Fruit fly (Drosophila melanogaster) whole organism, embryonic: ENCODE data around the gene Pk34A.
A peak's percentile ranks its signal among the peaks of the same experiment; 100 is the strongest.

Experiments
- Aef1 ChIP-seq: fragments of 200-800 bp; sonication (Bioruptor generic); IDR thresholded peaks from 3 replicates; pipeline ENCODE4 v1.3.6; 2022; ENCODE audit warnings: missing biosample characterization, missing genetic modification characterization
- CG10147 ChIP-seq: fragments of 200-800 bp; sonication (Bioruptor generic); optimal IDR thresholded peaks from 2 replicates; lab custom pipeline; 2019; ENCODE audit warnings: missing biosample characterization, mild to moderate bottlenecking, missing genetic modification characterization, moderate library complexity
- CG11504 ChIP-seq: fragments of 200-800 bp; sonication (Bioruptor generic); optimal IDR thresholded peaks from 3 replicates; lab custom pipeline; 2019; ENCODE audit warnings: missing biosample characterization, mild to moderate bottlenecking, missing genetic modification characterization, moderate library complexity
- CG12071 ChIP-seq: fragments of 200-800 bp; sonication (Bioruptor generic); optimal IDR thresholded peaks from 3 replicates; lab custom pipeline; 2018; ENCODE audit warnings: missing biosample characterization, mild to moderate bottlenecking, missing genetic modification characterization
- CG13624 ChIP-seq: fragments of 200-800 bp; sonication (Bioruptor generic); optimal IDR thresholded peaks from 2 replicates; lab custom pipeline; 2016; ENCODE audit warnings: missing biosample characterization, missing genetic modification characterization
- CG14710 ChIP-seq: fragments of 200-800 bp; sonication (Bioruptor generic); optimal IDR thresholded peaks from 3 replicates; lab custom pipeline; 2019; ENCODE audit warnings: missing biosample characterization, mild to moderate bottlenecking, missing genetic modification characterization, moderate library complexity
- CG14965 ChIP-seq: fragments of 200-800 bp; sonication (Bioruptor generic); optimal IDR thresholded peaks from 2 replicates; lab custom pipeline; 2016; ENCODE audit warnings: missing biosample characterization, missing genetic modification characterization, borderline replicate concordance
- CG15479 ChIP-seq: fragments of 200-800 bp; sonication (Bioruptor generic); optimal IDR thresholded peaks from 3 replicates; lab custom pipeline; 2019; ENCODE audit warnings: missing biosample characterization, mild to moderate bottlenecking, missing genetic modification characterization, moderate library complexity
- CG1603 ChIP-seq: fragments of 200-800 bp; sonication (Bioruptor generic); optimal IDR thresholded peaks from 2 replicates; lab custom pipeline; 2019; ENCODE audit warnings: missing biosample characterization, mild to moderate bottlenecking, missing genetic modification characterization, moderate library complexity
- CG17359 ChIP-seq: fragments of 200-800 bp; sonication (Bioruptor generic); optimal IDR thresholded peaks from 3 replicates; lab custom pipeline; 2018; ENCODE audit warnings: missing biosample characterization, mild to moderate bottlenecking, missing genetic modification characterization, moderate library complexity
- CG17802 ChIP-seq: fragments of 200-800 bp; sonication (Bioruptor generic); optimal IDR thresholded peaks from 2 replicates; lab custom pipeline; 2018; ENCODE audit warnings: missing biosample characterization, mild to moderate bottlenecking, missing genetic modification characterization, moderate library complexity
- CG18011 ChIP-seq: fragments of 200-800 bp; sonication (Bioruptor generic); optimal IDR thresholded peaks from 2 replicates; lab custom pipeline; 2017; ENCODE audit warnings: missing biosample characterization, missing genetic modification characterization, mild to moderate bottlenecking, moderate library complexity, missing genotype
- CG2889 ChIP-seq: fragments of 200-800 bp; sonication (Bioruptor generic); IDR thresholded peaks from 3 replicates; pipeline ENCODE4 v1.3.6; 2022; ENCODE audit warnings: missing biosample characterization, missing genetic modification characterization
- CG3065 ChIP-seq: fragments of 200-800 bp; sonication (Bioruptor generic); optimal IDR thresholded peaks from 2 replicates; lab custom pipeline; 2016; ENCODE audit warnings: missing biosample characterization, missing genetic modification characterization
- CG3281 ChIP-seq: fragments of 200-800 bp; sonication (Bioruptor generic); optimal IDR thresholded peaks from 3 replicates; lab custom pipeline; 2017; ENCODE audit warnings: missing biosample characterization, mild to moderate bottlenecking, missing genetic modification characterization
- CG34224 ChIP-seq: fragments of 200-800 bp; sonication (Bioruptor generic); IDR thresholded peaks from 3 replicates; pipeline ENCODE4 v1.3.6; 2022; ENCODE audit warnings: missing biosample characterization, missing genetic modification characterization; ENCODE audit not compliant: partially characterized antibody
- CG3847 ChIP-seq: fragments of 200-800 bp; sonication (Bioruptor generic); IDR thresholded peaks from 2 replicates; pipeline ENCODE4 v1.3.6; 2022; ENCODE audit warnings: missing biosample characterization, missing genetic modification characterization
- CG4424 ChIP-seq: fragments of 200-800 bp; sonication (Bioruptor generic); optimal IDR thresholded peaks from 3 replicates; lab custom pipeline; 2016; ENCODE audit warnings: missing biosample characterization, missing genetic modification characterization
- CG6254 ChIP-seq: fragments of 200-800 bp; sonication (Bioruptor generic); optimal IDR thresholded peaks from 3 replicates; lab custom pipeline; 2017; ENCODE audit warnings: mild to moderate bottlenecking, missing biosample characterization, missing genetic modification reagents, missing genetic modification characterization
- CG6689 ChIP-seq: fragments of 200-800 bp; sonication (Bioruptor generic); IDR thresholded peaks from 2 replicates; pipeline ENCODE4 v1.3.6; 2022; ENCODE audit warnings: missing biosample characterization, missing genetic modification characterization
- CG6854 ChIP-seq: fragments of 200-800 bp; sonication (Bioruptor generic); optimal IDR thresholded peaks from 3 replicates; lab custom pipeline; 2017; ENCODE audit warnings: missing biosample characterization, mild to moderate bottlenecking, missing genetic modification characterization
- CG7963 ChIP-seq: fragments of 200-800 bp; sonication (Bioruptor generic); IDR thresholded peaks from 3 replicates; pipeline ENCODE4 v1.3.6; 2022; ENCODE audit warnings: missing biosample characterization, missing genetic modification characterization; ENCODE audit not compliant: partially characterized antibody
- CG9215 ChIP-seq: fragments of 200-800 bp; sonication (Bioruptor generic); IDR thresholded peaks from 2 replicates; pipeline ENCODE4 v1.3.6; 2022; ENCODE audit warnings: missing biosample characterization, missing genetic modification characterization
- CG9437 ChIP-seq: fragments of 200-800 bp; sonication (Bioruptor generic); optimal IDR thresholded peaks from 2 replicates; lab custom pipeline; 2018; ENCODE audit warnings: missing biosample characterization, mild to moderate bottlenecking, missing genetic modification characterization
- CkIIα-i1 ChIP-seq: fragments of 200-800 bp; sonication (Bioruptor generic); IDR thresholded peaks from 2 replicates; pipeline ENCODE4 v1.3.6; 2022; ENCODE audit warnings: missing biosample characterization, missing genetic modification characterization
- Dp ChIP-seq: fragments of 200-800 bp; sonication (Bioruptor generic); optimal IDR thresholded peaks from 2 replicates; lab custom pipeline; 2018; ENCODE audit warnings: missing biosample characterization, mild to moderate bottlenecking, missing genetic modification characterization, moderate library complexity
- Dref ChIP-seq: fragments of 200-800 bp; sonication (Bioruptor generic); IDR thresholded peaks from 2 replicates; pipeline ENCODE4 v1.3.6; 2022; ENCODE audit warnings: missing biosample characterization, missing genetic modification characterization
- ERR ChIP-seq: fragments of 200-800 bp; sonication (Bioruptor generic); optimal IDR thresholded peaks from 2 replicates; lab custom pipeline; 2016; ENCODE audit warnings: missing biosample characterization, missing genetic modification characterization
- Ets65A ChIP-seq: fragments of 200-800 bp; sonication (Bioruptor generic); peaks from one replicate; lab custom pipeline; 2016; ENCODE audit warnings: missing biosample characterization, missing genetic modification characterization
- Hr39 ChIP-seq: fragments of >200 bp; optimal IDR thresholded peaks from 2 replicates; lab custom pipeline; 2017
- Max ChIP-seq: fragments of 200-800 bp; sonication (Bioruptor generic); optimal IDR thresholded peaks from 2 replicates; lab custom pipeline; 2016; ENCODE audit warnings: missing biosample characterization, mild to moderate bottlenecking, missing genetic modification characterization
- NK7.1 ChIP-seq: fragments of 200-800 bp; sonication (Bioruptor generic); optimal IDR thresholded peaks from 3 replicates; lab custom pipeline; 2016; ENCODE audit warnings: missing biosample characterization, missing genetic modification characterization
- Neu2 ChIP-seq: fragments of 200-800 bp; sonication (Bioruptor generic); optimal IDR thresholded peaks from 3 replicates; lab custom pipeline; 2016; ENCODE audit warnings: missing biosample characterization, missing genetic modification characterization, borderline replicate concordance
- Opbp ChIP-seq: fragments of 200-800 bp; sonication (Bioruptor generic); IDR thresholded peaks from 3 replicates; pipeline ENCODE4 v1.3.6; 2022; ENCODE audit warnings: missing biosample characterization, missing genetic modification characterization; ENCODE audit not compliant: partially characterized antibody
- aop ChIP-seq: fragments of 200-800 bp; sonication (Bioruptor generic); IDR thresholded peaks from 2 replicates; pipeline ENCODE4 v1.3.6; 2022; ENCODE audit warnings: missing biosample characterization, missing genetic modification characterization
- chif ChIP-seq, 2 experiments: fragments of 200-800 bp; sonication (Bioruptor generic); optimal IDR thresholded peaks; 3 replicates each; lab custom pipeline; 2016; ENCODE audit warnings: missing biosample characterization in 2 of 2, missing genetic modification characterization in 2 of 2
- corto ChIP-seq: fragments of 200-800 bp; sonication (Bioruptor generic); optimal IDR thresholded peaks from 2 replicates; lab custom pipeline; 2016; ENCODE audit warnings: missing biosample characterization, mild to moderate bottlenecking, missing genetic modification characterization, moderate library complexity
- crol ChIP-seq: fragments of 200-800 bp; sonication (Bioruptor generic); IDR thresholded peaks from 2 replicates; pipeline ENCODE4 v1.3.6; 2022; ENCODE audit warnings: missing biosample characterization, missing genetic modification characterization
- dati ChIP-seq: fragments of 200-800 bp; sonication (Bioruptor generic); IDR thresholded peaks from 2 replicates; pipeline ENCODE4 v1.3.6; 2022; ENCODE audit warnings: missing biosample characterization, missing genetic modification characterization
- dpn ChIP-seq, 2 experiments: fragments of 200-800 bp; sonication (Bioruptor generic); optimal IDR thresholded peaks; 3 replicates each; lab custom pipeline; 2016; ENCODE audit warnings: missing biosample characterization in 2 of 2, missing genetic modification characterization in 2 of 2
- dysf ChIP-seq: fragments of 200-800 bp; sonication (Bioruptor generic); IDR thresholded peaks from 3 replicates; pipeline ENCODE4 v1.3.6; 2022; ENCODE audit warnings: missing biosample characterization, missing genetic modification characterization
- fd96Cb ChIP-seq: fragments of 200-800 bp; sonication (Bioruptor generic); optimal IDR thresholded peaks from 2 replicates; lab custom pipeline; 2018; ENCODE audit warnings: missing biosample characterization, mild to moderate bottlenecking, missing genetic modification characterization, moderate library complexity
- fru ChIP-seq: fragments of >200 bp; optimal IDR thresholded peaks from 2 replicates; lab custom pipeline; 2017
- gfzf ChIP-seq: fragments of 200-800 bp; sonication (Bioruptor generic); optimal IDR thresholded peaks from 2 replicates; lab custom pipeline; 2016; ENCODE audit warnings: missing biosample characterization, mild to moderate bottlenecking, missing genetic modification characterization, moderate library complexity
- ham ChIP-seq: fragments of 200-800 bp; sonication (Bioruptor generic); IDR thresholded peaks from 2 replicates; pipeline ENCODE4 v1.3.6; 2022; ENCODE audit warnings: missing biosample characterization, missing genetic modification characterization
- hth ChIP-seq: fragments of >200 bp; optimal IDR thresholded peaks from 2 replicates; lab custom pipeline; 2017; ENCODE audit warnings: inconsistent platforms
- kah ChIP-seq: fragments of 200-800 bp; sonication (Bioruptor generic); optimal IDR thresholded peaks from 2 replicates; lab custom pipeline; 2018; ENCODE audit warnings: missing biosample characterization, mild to moderate bottlenecking, missing genetic modification characterization
- odd ChIP-seq: fragments of 200-800 bp; sonication (Bioruptor generic); optimal IDR thresholded peaks from 2 replicates; lab custom pipeline; 2017; ENCODE audit warnings: missing biosample characterization, mild to moderate bottlenecking, missing genetic modification characterization
- sd ChIP-seq: fragments of 200-800 bp; sonication (Bioruptor generic); optimal IDR thresholded peaks from 3 replicates; lab custom pipeline; 2018; ENCODE audit warnings: missing biosample characterization, mild to moderate bottlenecking, missing genetic modification characterization, moderate library complexity
- tna ChIP-seq: fragments of 200-800 bp; sonication (Bioruptor generic); IDR thresholded peaks from 2 replicates; pipeline ENCODE4 v1.3.6; 2022; ENCODE audit warnings: missing biosample characterization, missing genetic modification characterization; ENCODE audit not compliant: partially characterized antibody
- toy ChIP-seq: fragments of 200-800 bp; sonication (Bioruptor generic); IDR thresholded peaks from 2 replicates; pipeline ENCODE4 v1.3.6; 2022; ENCODE audit warnings: missing biosample characterization, missing genetic modification characterization
- twi ChIP-seq: fragments of 200-800 bp; optimal IDR thresholded peaks from 2 replicates; lab custom pipeline; 2019; ENCODE audit warnings: missing biosample characterization, mild to moderate bottlenecking, missing genetic modification characterization, moderate library complexity

Pk34A gene

DNA sequence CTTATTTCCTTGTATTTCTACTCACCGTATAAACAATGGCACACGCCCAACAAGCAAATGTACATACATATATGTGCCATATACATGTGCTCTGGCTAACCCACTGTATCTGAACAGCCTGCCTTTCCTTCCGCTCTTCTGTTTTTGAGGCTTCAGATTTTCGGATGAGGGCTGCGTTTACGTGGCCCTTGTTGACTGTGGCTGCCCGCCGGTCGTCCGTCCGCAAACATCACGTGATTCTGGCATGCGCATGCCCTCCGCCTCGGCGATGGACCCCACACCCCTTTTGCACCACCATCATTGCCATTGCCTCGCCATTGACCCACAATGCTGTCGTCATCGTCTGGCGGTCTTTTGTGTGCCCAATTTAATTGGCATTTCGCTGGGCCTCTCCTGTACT lies 46.6 kb downstream of the Pk34A start (continued):
- TF ChIP-seq aop (GFP tag; lab: Robert Waterston, UW) (no peak), twi (tag; lab: Kevin White, UChicago) (peak; percentile 46), dpn (GFP tag; optimal IDR thresholded peaks at IDR 0.05; lab: Kevin White, UChicago) (no peak), CG17802 (tag; lab: Kevin White, UChicago) (no peak), Opbp (GFP tag; lab: Robert Waterston, UW) (no peak), fd96Cb (tag; lab: Kevin White, UChicago) (no peak), CG1603 (tag; lab: Kevin White, UChicago) (peak; percentile 20), CG18011 (GFP tag; lab: Kevin White, UChicago) (no peak), fru (lab: Kevin White, UChicago) (no peak), CG15479 (GFP tag; lab: Kevin White, UChicago) (peak; percentile 12), odd (GFP tag; lab: Kevin White, UChicago) (peak; percentile 6), CG34224 (peak; percentile 29; the same call in 1 of the 3 replicates), CG14965 (GFP tag; lab: Kevin White, UChicago) (no peak), kah (GFP tag; lab: Kevin White, UChicago) (peak; percentile 26), hth (lab: Kevin White, UChicago) (no peak), Dp (GFP tag; lab: Kevin White, UChicago) (no peak), crol (GFP tag; lab: Robert Waterston, UW) (peak; percentile 81), CG12071 (GFP tag; lab: Kevin White, UChicago) (peak; percentile 61), CG3065 (no peak), gfzf (GFP tag; lab: Kevin White, UChicago) (no peak), CG6254 (GFP tag; lab: Kevin White, UChicago) (peak; percentile 60), CG3847 (GFP tag; lab: Robert Waterston, UW) (no peak), ERR (GFP tag; lab: Kevin White, UChicago) (peak; percentile 23), Aef1 (GFP tag; lab: Robert Waterston, UW) (no peak), Max (GFP tag; lab: Kevin White, UChicago) (no peak), CG3281 (no peak), CkIIα-i1 (GFP tag; lab: Robert Waterston, UW) (no peak), CG9437 (no peak), dysf (peak; percentile 29; the same call in 1 of the 3 replicates), CG17359 (tag; lab: Kevin White, UChicago) (peak; percentile 20), CG9215 (no peak), sd (tag; lab: Kevin White, UChicago) (peak; percentile 84), dati (GFP tag; lab: Robert Waterston, UW) (no peak), ham (GFP tag; lab: Robert Waterston, UW) (no peak), CG11504 (no peak), toy (GFP tag; lab: Robert Waterston, UW) (no peak), chif (GFP tag; optimal IDR thresholded peaks at IDR 0.05; lab: Kevin White, UChicago) (peak in 1 of 2 experiments; percentile 8), corto (GFP tag; lab: Kevin White, UChicago) (no peak), CG4424 (GFP tag; lab: Kevin White, UChicago) (no peak), CG14710 (tag; lab: Kevin White, UChicago) (peak; percentile 24), NK7.1 (GFP tag; lab: Kevin White, UChicago) (no peak), Ets65A (GFP tag; lab: Kevin White, UChicago) (no peak), tna (GFP tag; lab: Robert Waterston, UW) (no peak), Neu2 (GFP tag; lab: Kevin White, UChicago) (no peak), CG6854 (GFP tag; lab: Kevin White, UChicago) (peak; percentile 63), CG2889 (GFP tag; lab: Robert Waterston, UW) (no peak), CG7963 (no peak), CG13624 (GFP tag; lab: Kevin White, UChicago) (peak; percentile 23), CG10147 (GFP tag; lab: Kevin White, UChicago) (peak; percentile 3), Hr39 (lab: Kevin White, UChicago) (no peak), CG6689 (GFP tag; lab: Robert Waterston, UW) (no peak), Dref (no peak)
